Fruit fly (Drosophila melanogaster) whole organism, prepupa: ENCODE measurements around the gene CG14042.
A peak's percentile ranks its signal among the peaks of the same experiment; 100 is the strongest.

Source experiments
- Blimp-1 ChIP-seq: fragments of 200-800 bp; sonication (Bioruptor generic); optimal IDR thresholded peaks from 3 replicates; lab custom pipeline; 2017; ENCODE audit warnings: missing biosample characterization, missing genetic modification characterization, mild to moderate bottlenecking, moderate library complexity, missing genetic modification reagents
- CG10669 ChIP-seq: fragments of 200-800 bp; sonication (Bioruptor generic); optimal IDR thresholded peaks from 3 replicates; lab custom pipeline; 2018; ENCODE audit warnings: missing biosample characterization, mild to moderate bottlenecking, missing genetic modification characterization, moderate library complexity
- CG11294 ChIP-seq: fragments of 200-800 bp; sonication (Bioruptor generic); IDR thresholded peaks from 2 replicates; pipeline ENCODE4 v1.3.6; 2022; ENCODE audit warnings: missing biosample characterization, missing genetic modification characterization
- CG11762 ChIP-seq: fragments of 200-800 bp; sonication (Bioruptor generic); optimal IDR thresholded peaks from 3 replicates; lab custom pipeline; 2016; ENCODE audit warnings: missing biosample characterization, missing genetic modification characterization; ENCODE audit not compliant: insufficient read depth
- CG11902 ChIP-seq: fragments of 200-800 bp; sonication (Bioruptor generic); optimal IDR thresholded peaks from 3 replicates; lab custom pipeline; 2016; ENCODE audit warnings: missing biosample characterization, missing genetic modification characterization
- CG15336 ChIP-seq: fragments of 200-800 bp; sonication (Bioruptor generic); IDR thresholded peaks from 2 replicates; pipeline ENCODE4 v1.3.6; 2022; ENCODE audit warnings: missing biosample characterization, missing genetic modification characterization
- CG1621 ChIP-seq: fragments of 200-800 bp; sonication (Bioruptor generic); optimal IDR thresholded peaks from 3 replicates; lab custom pipeline; 2018; ENCODE audit warnings: missing biosample characterization, mild to moderate bottlenecking, missing genetic modification characterization
- CG3032 ChIP-seq: fragments of 200-800 bp; optimal IDR thresholded peaks from 2 replicates; lab custom pipeline; 2019; ENCODE audit warnings: missing biosample characterization, mild to moderate bottlenecking, missing genetic modification characterization, moderate library complexity
- CG31627 ChIP-seq: fragments of 200-800 bp; sonication (Bioruptor generic); optimal IDR thresholded peaks from 3 replicates; lab custom pipeline; 2016; ENCODE audit warnings: missing biosample characterization, missing genetic modification characterization
- CG32006 ChIP-seq: fragments of 200-800 bp; sonication (Bioruptor generic); optimal IDR thresholded peaks from 3 replicates; lab custom pipeline; 2017; ENCODE audit warnings: missing biosample characterization, mild to moderate bottlenecking, missing genetic modification characterization
- CG34406 ChIP-seq: fragments of 200-800 bp; sonication (Bioruptor generic); optimal IDR thresholded peaks from 3 replicates; lab custom pipeline; 2016; ENCODE audit warnings: missing biosample characterization, missing genetic modification characterization
- CG3919 ChIP-seq: fragments of 200-800 bp; sonication (Bioruptor generic); optimal IDR thresholded peaks from 3 replicates; lab custom pipeline; 2016; ENCODE audit warnings: missing biosample characterization, missing genetic modification characterization
- CG4318 ChIP-seq: fragments of 200-800 bp; sonication (Bioruptor generic); optimal IDR thresholded peaks from 3 replicates; lab custom pipeline; 2017; ENCODE audit warnings: missing biosample characterization, mild to moderate bottlenecking, missing genetic modification characterization
- CG6163 ChIP-seq: fragments of 200-800 bp; sonication (Bioruptor generic); IDR thresholded peaks from 3 replicates; pipeline ENCODE4 v1.3.6; 2022; ENCODE audit warnings: missing biosample characterization, missing genetic modification characterization
- CG6808 ChIP-seq: fragments of 200-800 bp; sonication (Bioruptor generic); optimal IDR thresholded peaks from 3 replicates; lab custom pipeline; 2017; ENCODE audit warnings: missing biosample characterization, missing genetic modification characterization, mild to moderate bottlenecking, moderate library complexity, missing genetic modification reagents
- CG7368 ChIP-seq: fragments of 200-800 bp; sonication (Bioruptor generic); optimal IDR thresholded peaks from 3 replicates; lab custom pipeline; 2016; ENCODE audit warnings: missing biosample characterization, missing genetic modification characterization
- CG8119 ChIP-seq: fragments of 200-800 bp; sonication (Bioruptor generic); IDR thresholded peaks from 3 replicates; pipeline ENCODE4 v1.3.6; 2022; ENCODE audit warnings: missing biosample characterization, missing genetic modification characterization
- CG8632 ChIP-seq: fragments of 200-800 bp; sonication (Bioruptor generic); optimal IDR thresholded peaks from 3 replicates; lab custom pipeline; 2016; ENCODE audit warnings: missing biosample characterization, missing genetic modification characterization
- CG9139 ChIP-seq: fragments of 200-800 bp; sonication (Bioruptor generic); optimal IDR thresholded peaks from 3 replicates; lab custom pipeline; 2017; ENCODE audit warnings: missing biosample characterization, mild to moderate bottlenecking, missing genetic modification characterization
- Eip75B ChIP-seq: fragments of 200-800 bp; sonication (Bioruptor generic); optimal IDR thresholded peaks from 3 replicates; lab custom pipeline; 2016; ENCODE audit warnings: missing biosample characterization, missing genetic modification characterization
- Eip78C ChIP-seq: fragments of 200-800 bp; sonication (Bioruptor generic); peaks from one replicate; lab custom pipeline; 2016; ENCODE audit warnings: missing biosample characterization, missing genetic modification characterization
- Ets21C ChIP-seq: fragments of 200-800 bp; sonication (Bioruptor generic); optimal IDR thresholded peaks from 3 replicates; lab custom pipeline; 2016; ENCODE audit warnings: missing biosample characterization, missing genetic modification characterization
- Ets96B ChIP-seq: fragments of 200-800 bp; optimal IDR thresholded peaks from 2 replicates; lab custom pipeline; 2019; ENCODE audit warnings: missing biosample characterization, mild to moderate bottlenecking, missing genetic modification characterization, moderate library complexity
- Gug ChIP-seq: fragments of 200-800 bp; sonication (Bioruptor generic); IDR thresholded peaks from 2 replicates; pipeline ENCODE4 v1.3.6; 2022; ENCODE audit warnings: missing biosample characterization, missing genetic modification characterization
- Hr38 ChIP-seq: sonication (Bioruptor generic); optimal IDR thresholded peaks from 2 replicates; lab custom pipeline; 2016; ENCODE audit warnings: missing biosample characterization, missing genetic modification characterization
- Hr39 ChIP-seq: fragments of 200-800 bp; sonication (Bioruptor generic); optimal IDR thresholded peaks from 2 replicates; lab custom pipeline; 2016; ENCODE audit warnings: missing biosample characterization, missing genetic modification characterization
- Hr4 ChIP-seq: fragments of 200-800 bp; sonication (Bioruptor generic); optimal IDR thresholded peaks from 3 replicates; lab custom pipeline; 2016; ENCODE audit warnings: missing biosample characterization, missing genetic modification characterization
- Lpt ChIP-seq: fragments of 200-800 bp; sonication (Bioruptor generic); optimal IDR thresholded peaks from 3 replicates; lab custom pipeline; 2016; ENCODE audit warnings: missing biosample characterization, missing genetic modification characterization
- Met ChIP-seq: fragments of 200-800 bp; sonication (Bioruptor generic); optimal IDR thresholded peaks from 3 replicates; lab custom pipeline; 2016; ENCODE audit warnings: missing biosample characterization, missing genetic modification characterization
- Smox ChIP-seq: fragments of 200-800 bp; sonication (Bioruptor generic); optimal IDR thresholded peaks from 3 replicates; lab custom pipeline; 2016; ENCODE audit warnings: missing biosample characterization, missing genetic modification characterization
- Sox14 ChIP-seq: fragments of 200-800 bp; sonication (Bioruptor generic); optimal IDR thresholded peaks from 3 replicates; lab custom pipeline; 2016; ENCODE audit warnings: missing biosample characterization, missing genetic modification characterization
- achi ChIP-seq: fragments of 200-800 bp; sonication (Bioruptor generic); optimal IDR thresholded peaks from 3 replicates; lab custom pipeline; 2016; ENCODE audit warnings: missing biosample characterization, missing genetic modification characterization
- acj6 ChIP-seq: fragments of 200-800 bp; sonication (Bioruptor generic); optimal IDR thresholded peaks from 3 replicates; lab custom pipeline; 2016; ENCODE audit warnings: missing biosample characterization, missing genetic modification characterization
- dac ChIP-seq: fragments of 200-800 bp; sonication (Bioruptor generic); optimal IDR thresholded peaks from 2 replicates; lab custom pipeline; 2017; ENCODE audit warnings: missing biosample characterization, mild to moderate bottlenecking, missing genetic modification characterization
- dsx ChIP-seq: fragments of 200-800 bp; optimal IDR thresholded peaks from 3 replicates; lab custom pipeline; 2019; ENCODE audit warnings: missing biosample characterization, mild to moderate bottlenecking, missing genetic modification characterization, moderate library complexity; ENCODE audit not compliant: poor library complexity, severe bottlenecking
- eg ChIP-seq: fragments of 200-800 bp; sonication (Bioruptor generic); IDR thresholded peaks from 3 replicates; pipeline ENCODE4 v1.3.6; 2022; ENCODE audit warnings: missing biosample characterization, missing genetic modification characterization
- esn ChIP-seq: fragments of 200-800 bp; sonication (Bioruptor generic); optimal IDR thresholded peaks from 2 replicates; lab custom pipeline; 2016; ENCODE audit warnings: missing biosample characterization, mild to moderate bottlenecking, missing genetic modification characterization, moderate library complexity
- fd59A ChIP-seq: fragments of 200-800 bp; sonication (Bioruptor generic); optimal IDR thresholded peaks from 2 replicates; lab custom pipeline; 2017; ENCODE audit warnings: missing biosample characterization, mild to moderate bottlenecking, missing genetic modification characterization, missing genetic modification reagents
- fd85E ChIP-seq: fragments of 200-800 bp; sonication (Bioruptor generic); optimal IDR thresholded peaks from 3 replicates; lab custom pipeline; 2016; ENCODE audit warnings: missing biosample characterization, missing genetic modification characterization
- lz ChIP-seq: fragments of 200-800 bp; sonication (Bioruptor generic); optimal IDR thresholded peaks from 3 replicates; lab custom pipeline; 2016; ENCODE audit warnings: missing biosample characterization, missing genetic modification characterization
- net ChIP-seq: fragments of 200-800 bp; sonication (Bioruptor generic); optimal IDR thresholded peaks from 3 replicates; lab custom pipeline; 2016; ENCODE audit warnings: missing biosample characterization, missing genetic modification characterization
- pdm3 ChIP-seq: fragments of 200-800 bp; sonication (Bioruptor generic); optimal IDR thresholded peaks from 3 replicates; lab custom pipeline; 2016; ENCODE audit warnings: missing biosample characterization, missing genetic modification characterization
- salr ChIP-seq, 2 experiments: fragments of 200-800 bp; sonication (Bioruptor generic); optimal IDR thresholded peaks; 3 replicates each; lab custom pipeline; 2016 to 2018; ENCODE audit warnings: missing biosample characterization in 2 of 2, missing genetic modification characterization in 2 of 2, mild to moderate bottlenecking in 1 of 2
- svp ChIP-seq: fragments of 200-800 bp; sonication (Bioruptor generic); peaks from one replicate; lab custom pipeline; 2016; ENCODE audit warnings: missing biosample characterization, missing genetic modification characterization
- topi ChIP-seq: fragments of 200-800 bp; sonication (Bioruptor generic); optimal IDR thresholded peaks from 3 replicates; lab custom pipeline; 2016; ENCODE audit warnings: missing biosample characterization, missing genetic modification characterization
- vri ChIP-seq: fragments of 200-800 bp; sonication (Bioruptor generic); optimal IDR thresholded peaks from 3 replicates; lab custom pipeline; 2016; ENCODE audit warnings: missing biosample characterization, mild to moderate bottlenecking, missing genetic modification characterization

CG14042 gene

DNA sequence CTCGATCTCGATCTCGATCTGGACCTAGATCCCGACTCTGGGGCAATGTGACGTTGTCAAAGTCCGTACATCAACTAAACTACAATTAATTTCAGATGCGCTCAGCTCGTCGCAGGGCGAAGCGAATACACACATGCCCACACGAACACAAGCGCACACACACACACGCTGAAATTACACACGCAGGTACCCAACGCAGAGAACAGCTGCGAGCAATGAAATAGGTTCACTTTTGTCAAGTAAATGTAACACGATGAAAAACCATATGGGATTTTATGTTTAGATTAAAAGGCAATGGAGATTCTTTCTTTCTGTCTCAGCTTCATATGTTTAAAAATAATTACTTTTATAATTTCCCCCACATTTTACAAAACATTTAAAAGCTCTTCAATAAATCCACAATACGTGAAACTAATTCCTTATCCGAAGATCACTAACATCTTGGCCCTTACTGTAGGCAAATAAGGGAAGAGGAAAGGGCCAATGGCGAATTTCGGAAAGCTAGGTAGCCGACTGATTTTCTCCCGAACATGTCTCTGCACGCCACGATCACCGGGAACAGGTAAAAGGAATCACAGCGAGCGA lies 37.1 kb upstream of the CG14042 start (continued):
- peak; percentile 88 for TF ChIP-seq fd59A (GFP tag; lab: Kevin White, UChicago)
- peak; percentile 92 for TF ChIP-seq lz
- TF ChIP-seq Lpt (GFP tag; lab: Kevin White, UChicago): peak; percentile 46
- TF ChIP-seq CG9139 (GFP tag; lab: Kevin White, UChicago): peak; percentile 77
- peak; percentile 74 for TF ChIP-seq net
- TF ChIP-seq dsx (GFP tag; lab: Kevin White, UChicago): peak; percentile 83
- TF ChIP-seq fd85E (GFP tag; lab: Kevin White, UChicago): peak; percentile 60
- peak; percentile 88 for TF ChIP-seq topi (GFP tag; lab: Kevin White, UChicago)
- TF ChIP-seq Ets21C (GFP tag; lab: Kevin White, UChicago): peak; percentile 80
- peak; percentile 92 for TF ChIP-seq svp (GFP tag; lab: Kevin White, UChicago)
- TF ChIP-seq Eip75B (GFP tag; lab: Kevin White, UChicago): peak; percentile 80
- no peak for TF ChIP-seq Hr38 (GFP tag; lab: Kevin White, UChicago)
- TF ChIP-seq eg (GFP tag; lab: Robert Waterston, UW): peak; percentile 69
- peak; percentile 57 for TF ChIP-seq Blimp-1
- peak; percentile 79 for TF ChIP-seq Hr39 (GFP tag; lab: Kevin White, UChicago)
- TF ChIP-seq CG15336: peak; percentile 87
- peak; percentile 45 for TF ChIP-seq CG4318 (GFP tag; lab: Kevin White, UChicago)
- peak; percentile 70 for TF ChIP-seq CG32006
- TF ChIP-seq achi (GFP tag; lab: Kevin White, UChicago): peak; percentile 73
- peak; percentile 67 for TF ChIP-seq CG11902
- peak; percentile 86 for TF ChIP-seq Smox (GFP tag; lab: Kevin White, UChicago)
- peak; percentile 73 for TF ChIP-seq Hr4 (GFP tag; lab: Kevin White, UChicago)
- TF ChIP-seq CG8119 (GFP tag; lab: Robert Waterston, UW): peak; percentile 82
- peak; percentile 80 for TF ChIP-seq CG34406
- TF ChIP-seq Gug (GFP tag; lab: Robert Waterston, UW): peak; percentile 75
- TF ChIP-seq CG6808 (GFP tag; lab: Kevin White, UChicago): peak; percentile 91
- peak; percentile 85 for TF ChIP-seq Sox14 (GFP tag; lab: Kevin White, UChicago)
- peak; percentile 84 for TF ChIP-seq CG3919 (GFP tag; lab: Kevin White, UChicago)
- TF ChIP-seq vri (GFP tag; lab: Kevin White, UChicago): peak; percentile 88
- peak; percentile 84 for TF ChIP-seq acj6
- peak; percentile 72 for TF ChIP-seq CG11762 (GFP tag; lab: Kevin White, UChicago)
- peak; percentile 96 for TF ChIP-seq Eip78C (GFP tag; lab: Kevin White, UChicago)
- TF ChIP-seq CG7368 (GFP tag; lab: Kevin White, UChicago): peak; percentile 73
- TF ChIP-seq Met: peak; percentile 85
- peak; percentile 87 for TF ChIP-seq CG31627 (GFP tag; lab: Kevin White, UChicago)
- peak; percentile 87 for TF ChIP-seq Ets96B (tag; lab: Kevin White, UChicago)

dm6 chr2L:5000919-5001581 lies 36.5 kb upstream of the CG14042 start:
- TF ChIP-seq CG8119 (GFP tag; lab: Robert Waterston, UW) (no peak), CG11762 (GFP tag; lab: Kevin White, UChicago) (no peak), dac (GFP tag; lab: Kevin White, UChicago) (no peak), Ets96B (tag; lab: Kevin White, UChicago) (no peak), salr (GFP tag; optimal IDR thresholded peaks at IDR 0.05; lab: Kevin White, UChicago) (peak in 1 of 2 experiments; percentile 23), CG4318 (GFP tag; lab: Kevin White, UChicago) (no peak), CG31627 (GFP tag; lab: Kevin White, UChicago) (no peak), Hr4 (GFP tag; lab: Kevin White, UChicago) (peak; percentile 2), Sox14 (GFP tag; lab: Kevin White, UChicago) (no peak), fd59A (GFP tag; lab: Kevin White, UChicago) (no peak), Gug (GFP tag; lab: Robert Waterston, UW) (peak; percentile 49; the same call in 1 of the 2 replicates), CG8632 (GFP tag; lab: Kevin White, UChicago) (no peak), CG32006 (no peak), CG3032 (no peak), CG11294 (GFP tag; lab: Robert Waterston, UW) (peak; percentile 62), Eip75B (GFP tag; lab: Kevin White, UChicago) (no peak), vri (GFP tag; lab: Kevin White, UChicago) (no peak), topi (GFP tag; lab: Kevin White, UChicago) (no peak), CG1621 (tag; lab: Kevin White, UChicago) (no peak), CG10669 (GFP tag; lab: Kevin White, UChicago) (no peak), CG34406 (no peak), Hr39 (GFP tag; lab: Kevin White, UChicago) (no peak), Smox (GFP tag; lab: Kevin White, UChicago) (no peak), CG15336 (peak; percentile 7; the same call in 1 of the 2 replicates), CG6163 (peak; percentile 65), pdm3 (GFP tag; lab: Kevin White, UChicago) (no peak), svp (GFP tag; lab: Kevin White, UChicago) (peak; percentile 2), esn (GFP tag; lab: Kevin White, UChicago) (no peak), CG9139 (GFP tag; lab: Kevin White, UChicago) (no peak)
